Worm (Caenorhabditis elegans) whole organism, mixed stage, embryonic: Measurements from ENCODE around the gene Y7A5A.7.

Experiments used
- M03D4.4 ChIP-seq: sonication (generic microtip); optimal IDR thresholded peaks from 2 replicates; lab custom pipeline; 2017; ENCODE audit warnings: mild to moderate bottlenecking, missing genetic modification characterization, missing compliant biosample characterization
- bed-3 ChIP-seq: fragments of 200-800 bp; sonication (Bioruptor generic); optimal IDR thresholded peaks from 3 replicates; lab custom pipeline; 2018; ENCODE audit warnings: mild to moderate bottlenecking, missing genetic modification characterization, moderate library complexity, missing compliant biosample characterization
- blmp-1 ChIP-seq: fragments of 150-350 bp; optimal IDR thresholded peaks from 2 replicates; lab custom pipeline; 2014; ENCODE audit warnings: missing biosample characterization, missing genetic modification characterization
- ceh-39 ChIP-seq: fragments of 150-350 bp; optimal IDR thresholded peaks from 2 replicates; lab custom pipeline; 2014; ENCODE audit warnings: missing biosample characterization, missing genetic modification characterization
- ceh-43 ChIP-seq: fragments of 200-800 bp; sonication (Bioruptor generic); optimal IDR thresholded peaks from 2 replicates; lab custom pipeline; 2018; ENCODE audit warnings: mild to moderate bottlenecking, missing genetic modification characterization, moderate library complexity, missing compliant biosample characterization
- ceh-83 ChIP-seq: fragments of 200-800 bp; sonication (Bioruptor generic); optimal IDR thresholded peaks from 2 replicates; lab custom pipeline; 2018; ENCODE audit warnings: mild to moderate bottlenecking, missing genetic modification characterization, missing compliant biosample characterization
- ces-1 ChIP-seq: fragments of 150-350 bp; optimal IDR thresholded peaks from 2 replicates; lab custom pipeline; 2014; ENCODE audit warnings: missing biosample characterization, missing genetic modification reagents, missing genetic modification characterization
- cnd-1 ChIP-seq: fragments of 200-800 bp; sonication (Bioruptor generic); optimal IDR thresholded peaks from 2 replicates; lab custom pipeline; 2018; ENCODE audit warnings: mild to moderate bottlenecking, missing genetic modification characterization, missing compliant biosample characterization
- elt-1 ChIP-seq: sonication (generic microtip); optimal IDR thresholded peaks from 2 replicates; lab custom pipeline; 2017; ENCODE audit warnings: missing genetic modification characterization, mild to moderate bottlenecking, missing compliant biosample characterization, antibody characterized with exemption, moderate library complexity, borderline replicate concordance; ENCODE audit not compliant: insufficient read depth
- elt-3 ChIP-seq: fragments of 150-350 bp; optimal IDR thresholded peaks from 2 replicates; lab custom pipeline; 2014; ENCODE audit warnings: missing biosample characterization, missing genetic modification characterization
- flh-1 ChIP-seq: fragments of 200-800 bp; sonication (Bioruptor generic); optimal IDR thresholded peaks from 2 replicates; lab custom pipeline; 2018; ENCODE audit warnings: mild to moderate bottlenecking, missing genetic modification characterization, moderate library complexity, missing compliant biosample characterization
- ham-2 ChIP-seq: fragments of 200-800 bp; sonication (Bioruptor generic); optimal IDR thresholded peaks from 2 replicates; lab custom pipeline; 2018; ENCODE audit warnings: mild to moderate bottlenecking, missing genetic modification characterization, missing compliant biosample characterization
- hlh-1 ChIP-seq: fragments of 150-350 bp; optimal IDR thresholded peaks from 2 replicates; lab custom pipeline; 2014; ENCODE audit warnings: missing biosample characterization, missing genetic modification reagents, missing genetic modification characterization
- lin-13 ChIP-seq: fragments of 150-350 bp; optimal IDR thresholded peaks from 2 replicates; lab custom pipeline; 2014; ENCODE audit warnings: missing biosample characterization, missing genetic modification characterization
- lin-32 ChIP-seq: fragments of 200-800 bp; sonication (Bioruptor generic); optimal IDR thresholded peaks from 2 replicates; lab custom pipeline; 2018; ENCODE audit warnings: mild to moderate bottlenecking, missing genetic modification characterization, missing compliant biosample characterization
- lsy-2 ChIP-seq: fragments of 150-350 bp; optimal IDR thresholded peaks from 2 replicates; lab custom pipeline; 2014; ENCODE audit warnings: missing biosample characterization, missing genetic modification characterization
- mab-5 ChIP-seq: fragments of 150-350 bp; optimal IDR thresholded peaks from 2 replicates; lab custom pipeline; 2014; ENCODE audit warnings: missing biosample characterization, missing genetic modification characterization
- mep-1 ChIP-seq: fragments of 150-350 bp; optimal IDR thresholded peaks from 2 replicates; lab custom pipeline; 2017; ENCODE audit warnings: missing biosample characterization, missing genetic modification reagents, missing genetic modification characterization, inconsistent platforms
- mls-2 ChIP-seq: sonication (generic microtip); optimal IDR thresholded peaks from 2 replicates; lab custom pipeline; 2016; ENCODE audit warnings: mild to moderate bottlenecking, missing genetic modification characterization, moderate library complexity, missing compliant biosample characterization
- nhr-12 ChIP-seq: fragments of 150-350 bp; optimal IDR thresholded peaks from 2 replicates; lab custom pipeline; 2014; ENCODE audit warnings: missing biosample characterization, missing genetic modification characterization
- nhr-2 ChIP-seq: fragments of 150-350 bp; optimal IDR thresholded peaks from 2 replicates; lab custom pipeline; 2014; ENCODE audit warnings: missing biosample characterization, missing genetic modification characterization
- nhr-237 ChIP-seq: fragments of 150-350 bp; optimal IDR thresholded peaks from 2 replicates; lab custom pipeline; 2014; ENCODE audit warnings: missing biosample characterization, missing genetic modification characterization
- nhr-28 ChIP-seq: fragments of 150-350 bp; optimal IDR thresholded peaks from 2 replicates; lab custom pipeline; 2014; ENCODE audit warnings: missing biosample characterization, missing genetic modification characterization
- nhr-76 ChIP-seq: sonication (generic microtip); optimal IDR thresholded peaks from 2 replicates; lab custom pipeline; 2017; ENCODE audit warnings: missing biosample characterization, missing genetic modification characterization
- pha-4 ChIP-seq: fragments of 150-350 bp; optimal IDR thresholded peaks from 2 replicates; lab custom pipeline; 2018; ENCODE audit warnings: missing biosample characterization, missing genetic modification reagents, missing genetic modification characterization
- snpc-4 ChIP-seq: fragments of 150-350 bp; optimal IDR thresholded peaks from 2 replicates; lab custom pipeline; 2014; ENCODE audit warnings: missing biosample characterization, missing genetic modification characterization
- sptf-1 ChIP-seq: sonication (generic microtip); optimal IDR thresholded peaks from 2 replicates; lab custom pipeline; 2017; ENCODE audit warnings: mild to moderate bottlenecking, missing genetic modification characterization, moderate library complexity, missing compliant biosample characterization
- tbx-8 ChIP-seq: fragments of 200-800 bp; sonication (Bioruptor generic); optimal IDR thresholded peaks from 2 replicates; lab custom pipeline; 2018; ENCODE audit warnings: mild to moderate bottlenecking, missing genetic modification characterization, moderate library complexity, missing compliant biosample characterization
- unc-39 ChIP-seq: fragments of 150-350 bp; optimal IDR thresholded peaks from 2 replicates; lab custom pipeline; 2014; ENCODE audit warnings: missing biosample characterization, missing genetic modification characterization
- unc-62 ChIP-seq: fragments of 150-350 bp; optimal IDR thresholded peaks from 2 replicates; lab custom pipeline; 2014; ENCODE audit warnings: missing biosample characterization, missing genetic modification reagents, missing genetic modification characterization
- zip-8 ChIP-seq: fragments of 150-350 bp; optimal IDR thresholded peaks from 2 replicates; lab custom pipeline; 2014; ENCODE audit warnings: missing biosample characterization, missing genetic modification characterization
- ztf-11 ChIP-seq: fragments of 150-350 bp; optimal IDR thresholded peaks from 2 replicates; lab custom pipeline; 2014; ENCODE audit warnings: missing biosample characterization, missing genetic modification characterization

The Y7A5A.7 gene

DNA sequence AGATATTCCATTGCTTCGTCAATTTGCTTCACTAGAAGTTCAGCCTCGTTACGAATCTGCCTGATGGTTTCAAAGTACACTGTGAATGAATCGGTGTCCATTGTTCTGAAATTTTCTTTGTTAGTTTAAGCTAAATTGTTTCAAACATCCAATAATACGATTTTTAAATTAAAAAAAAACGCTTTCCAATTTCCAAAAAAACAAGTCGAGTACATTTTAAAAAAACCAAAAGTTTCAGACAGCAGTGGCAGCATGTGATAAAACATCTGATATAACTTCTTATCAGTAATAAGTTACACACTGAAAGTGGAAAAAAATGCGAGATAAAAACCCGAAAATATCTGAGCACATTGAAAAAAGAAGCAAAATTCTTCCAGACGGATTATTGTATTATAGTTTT is 4.4 kb downstream of the Y7A5A.7 start, which contains the start of gene Y7A5A.6:
Y7A5A.6 (minus strand) TSS at position 101 of the 400 bp plus-strand sequence.
- TF ChIP-seq sptf-1 (tag; lab: Kevin White, UChicago) (no peak), ham-2 (no peak), lin-13 (tag; lab: Kevin White, UChicago) (no peak), snpc-4 (tag; lab: Kevin White, UChicago) (no peak), nhr-2 (tag; lab: Kevin White, UChicago) (no peak), bed-3 (GFP tag; lab: Kevin White, UChicago) (no peak)

DNA sequence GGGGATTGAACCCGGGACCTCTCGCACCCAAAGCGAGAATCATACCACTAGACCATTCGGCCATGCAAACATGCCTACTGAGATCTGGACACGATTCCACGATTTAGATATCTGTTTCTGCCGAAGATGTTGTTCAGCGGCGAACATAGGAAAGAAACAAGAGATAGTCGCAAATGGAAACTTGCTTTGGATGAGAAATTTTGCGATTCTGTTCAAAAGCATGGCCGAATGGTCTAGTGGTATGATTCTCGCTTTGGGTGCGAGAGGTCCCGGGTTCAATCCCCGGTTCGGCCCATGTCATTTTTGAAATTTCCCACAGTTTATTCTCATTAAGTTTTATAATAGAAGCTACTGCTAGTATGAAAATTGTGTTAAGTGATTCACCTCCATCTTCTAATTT is 7.3 kb downstream of the Y7A5A.7 start:
- TF ChIP-seq blmp-1 = no peak
- no peak for TF ChIP-seq nhr-28
- no peak for TF ChIP-seq ceh-39 (tag; lab: Kevin White, UChicago)
- no peak for TF ChIP-seq ztf-11 (tag; lab: Kevin White, UChicago)
- no peak for TF ChIP-seq elt-3 (tag; lab: Kevin White, UChicago)
- TF ChIP-seq flh-1 (GFP tag; lab: Kevin White, UChicago) = no peak

DNA sequence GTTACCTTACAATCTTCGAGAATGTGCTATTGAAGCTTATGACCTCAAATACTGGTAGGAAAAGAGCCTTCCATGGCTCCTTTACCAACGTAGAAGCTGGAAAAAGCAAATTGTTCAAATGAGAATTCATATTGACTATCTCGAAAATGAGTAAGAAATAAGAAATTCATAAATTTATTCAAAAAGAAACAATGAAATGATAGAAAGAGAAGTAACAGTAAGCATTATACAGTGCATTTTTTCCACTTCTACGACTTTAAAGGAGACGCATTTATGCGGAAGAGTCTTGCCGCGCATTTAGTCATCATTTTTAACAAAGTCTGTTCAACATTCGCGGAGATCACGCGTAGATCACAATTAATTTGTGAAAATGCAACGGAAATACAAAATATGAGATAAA is 9.0 kb downstream of the Y7A5A.7 start, which contains the start of gene Y7A5A.10:
Y7A5A.10 (minus strand) TSS at position 101 of the 400 bp plus-strand sequence.
- TF ChIP-seq flh-1 (GFP tag; lab: Kevin White, UChicago) = no peak
- no peak for TF ChIP-seq lin-13 (tag; lab: Kevin White, UChicago)
- TF ChIP-seq mep-1 (tag; lab: Kevin White, UChicago) = no peak
- TF ChIP-seq hlh-1 = no peak
- TF ChIP-seq lin-32 (GFP tag; lab: Kevin White, UChicago) = no peak
- TF ChIP-seq tbx-8 (GFP tag; lab: Kevin White, UChicago) = no peak
- TF ChIP-seq cnd-1 = no peak
- no peak for TF ChIP-seq elt-1 (tag; lab: Kevin White, UChicago)
- no peak for TF ChIP-seq bed-3 (GFP tag; lab: Kevin White, UChicago)
- TF ChIP-seq nhr-12 (tag; lab: Kevin White, UChicago) = no peak
- TF ChIP-seq pha-4 (tag; lab: Kevin White, UChicago) = no peak
- no peak for TF ChIP-seq lsy-2
- TF ChIP-seq elt-3 (tag; lab: Kevin White, UChicago) = no peak
- TF ChIP-seq M03D4.4 = no peak
- no peak for TF ChIP-seq mab-5 (tag; lab: Kevin White, UChicago)
- TF ChIP-seq mls-2 = no peak
- TF ChIP-seq nhr-28 = no peak
- no peak for TF ChIP-seq sptf-1 (tag; lab: Kevin White, UChicago)
- TF ChIP-seq nhr-237 (tag; lab: Kevin White, UChicago) = no peak

DNA sequence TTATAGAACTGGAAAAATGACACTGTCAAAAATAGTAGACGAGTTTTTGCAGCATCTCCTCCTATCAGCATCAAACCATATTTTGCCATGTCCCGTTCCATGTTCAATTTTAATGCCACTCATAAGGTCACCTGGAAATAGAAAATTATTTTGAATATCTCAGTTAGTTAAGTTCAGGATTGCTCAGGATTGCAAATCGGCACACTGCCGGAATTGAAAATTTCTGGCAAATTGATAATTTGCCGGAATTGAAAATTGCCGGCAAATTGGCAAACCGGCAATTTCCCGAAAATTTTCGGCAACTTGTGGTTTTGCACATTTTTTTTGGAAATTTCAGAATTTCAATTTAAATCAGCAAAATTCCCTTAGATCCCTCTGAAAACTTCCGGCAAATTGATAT is 17.2 kb downstream of the Y7A5A.7 start, which contains the start of gene Y7A5A.5:
Y7A5A.5 (minus strand) TSS at position 101 of the 400 bp plus-strand sequence.
- no peak for TF ChIP-seq hlh-1
- no peak for TF ChIP-seq sptf-1 (tag; lab: Kevin White, UChicago)
- no peak for TF ChIP-seq lsy-2
- no peak for TF ChIP-seq cnd-1
- no peak for TF ChIP-seq lin-32 (GFP tag; lab: Kevin White, UChicago)
- no peak for TF ChIP-seq nhr-76
- TF ChIP-seq ztf-11 (tag; lab: Kevin White, UChicago) = no peak
- no peak for TF ChIP-seq nhr-237 (tag; lab: Kevin White, UChicago)

DNA sequence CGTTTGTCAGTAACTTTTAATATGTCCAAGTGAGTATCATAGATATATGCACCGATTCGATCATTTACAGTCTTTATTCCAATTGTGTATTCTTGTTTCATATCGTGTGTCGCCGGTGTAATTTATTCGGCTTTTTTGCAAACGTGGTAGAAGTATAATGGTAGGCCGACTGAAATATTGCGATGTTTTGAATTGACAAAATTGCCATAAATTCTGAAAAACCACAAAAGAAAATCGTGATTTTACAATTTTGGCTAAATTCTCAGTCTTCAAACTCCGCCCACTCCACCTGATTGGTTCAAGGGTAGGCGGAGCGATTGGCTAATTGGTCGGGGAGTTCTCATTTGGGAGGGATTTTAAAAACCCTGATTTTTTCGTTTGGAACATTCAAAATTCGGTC is 19.4 kb downstream of the Y7A5A.7 start, which contains the start of gene Y7A5A.3:
Y7A5A.3 (minus strand) TSS at position 101 of the 400 bp plus-strand sequence.
- TF ChIP-seq lsy-2 = no peak
- no peak for TF ChIP-seq ces-1 (GFP tag; lab: Kevin White, UChicago)
- TF ChIP-seq ceh-39 (tag; lab: Kevin White, UChicago) = no peak
- TF ChIP-seq blmp-1 = no peak
- no peak for TF ChIP-seq ceh-43
- TF ChIP-seq, all 35 proteins: peak for 0

DNA sequence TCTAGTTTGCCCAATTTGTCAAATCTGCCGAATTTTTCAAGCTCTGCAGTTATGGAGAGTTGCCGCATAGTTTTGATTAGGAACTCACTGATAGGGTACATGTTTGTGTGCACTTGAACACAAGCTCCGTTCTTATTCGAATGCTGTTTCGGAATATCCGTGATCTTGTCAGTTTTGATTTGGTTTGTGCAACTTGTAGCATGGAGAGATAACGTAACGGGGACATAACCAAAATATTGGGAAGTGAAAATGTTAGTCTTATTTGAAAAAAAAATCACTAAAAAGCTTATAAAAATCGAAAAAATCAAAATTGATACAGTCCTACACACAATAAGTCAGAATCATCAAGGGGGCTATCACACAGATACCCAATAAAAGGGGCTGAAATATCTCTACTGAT is 21.9 kb downstream of the Y7A5A.7 start, which contains the start of gene Y7A5A.24:
Y7A5A.24 (minus strand) TSS at position 101 of the 400 bp plus-strand sequence.
- no peak for TF ChIP-seq elt-3 (tag; lab: Kevin White, UChicago)
- TF ChIP-seq nhr-2 (tag; lab: Kevin White, UChicago) = no peak
- no peak for TF ChIP-seq unc-39
- TF ChIP-seq zip-8 (tag; lab: Kevin White, UChicago) = no peak
- TF ChIP-seq ces-1 (GFP tag; lab: Kevin White, UChicago) = no peak
- no peak for TF ChIP-seq lsy-2
- no peak for TF ChIP-seq sptf-1 (tag; lab: Kevin White, UChicago)
- no peak for TF ChIP-seq mab-5 (tag; lab: Kevin White, UChicago)
- no peak for TF ChIP-seq nhr-12 (tag; lab: Kevin White, UChicago)
- TF ChIP-seq ceh-39 (tag; lab: Kevin White, UChicago) = no peak
- no peak for TF ChIP-seq snpc-4 (tag; lab: Kevin White, UChicago)
- TF ChIP-seq blmp-1 = no peak
- no peak for TF ChIP-seq unc-62 (GFP tag; lab: Kevin White, UChicago)
- no peak for TF ChIP-seq pha-4 (tag; lab: Kevin White, UChicago)
- TF ChIP-seq nhr-237 (tag; lab: Kevin White, UChicago) = no peak
- no peak for TF ChIP-seq ceh-83 (GFP tag; lab: Kevin White, UChicago)
- TF ChIP-seq cnd-1 = no peak
- no peak for TF ChIP-seq lin-32 (GFP tag; lab: Kevin White, UChicago)
